Worm (Caenorhabditis elegans) whole organism, young adult: ENCODE data around the gene dmsr-8.

ENCODE experiments used
- F23B12.7 ChIP-seq: sonication (generic microtip); optimal IDR thresholded peaks from 2 replicates; lab custom pipeline; 2017; ENCODE audit warnings: missing genetic modification characterization, mild to moderate bottlenecking, missing compliant biosample characterization, antibody characterized with exemption, moderate library complexity; ENCODE audit not compliant: insufficient read depth
- F39B2.1 ChIP-seq: fragments of 200-800 bp; sonication (Bioruptor generic); IDR thresholded peaks from 2 replicates; pipeline ENCODE4 v1.3.6; 2022; ENCODE audit warnings: missing genetic modification reagents, missing genetic modification characterization, missing compliant biosample characterization
- K11D2.4 ChIP-seq: fragments of 200-800 bp; sonication (Bioruptor generic); IDR thresholded peaks from 2 replicates; pipeline ENCODE4 v1.3.6; 2022; ENCODE audit warnings: missing genetic modification reagents, missing genetic modification characterization, missing compliant biosample characterization
- Y53G8AR.9 ChIP-seq: fragments of 200-800 bp; sonication (Bioruptor generic); conservative IDR thresholded peaks from 2 replicates; pipeline ENCODE4 v1.3.6; 2022; ENCODE audit warnings: missing genetic modification reagents, missing genetic modification characterization, missing compliant biosample characterization
- ama-1 ChIP-seq, 3 experiments: fragments of 150-350 bp in 1 of 3; sonication (generic microtip) in 2 of 3; optimal IDR thresholded peaks; 2 replicates each; lab custom pipeline; 2014 to 2018; ENCODE audit warnings: missing biosample characterization in 2 of 3, missing genetic modification characterization in 2 of 3, missing genetic modification reagents in 2 of 3
- aptf-3 ChIP-seq: fragments of 200-800 bp; sonication (Bioruptor generic); IDR thresholded peaks from 2 replicates; pipeline ENCODE4 v1.3.6; 2022; ENCODE audit warnings: missing genetic modification characterization, missing compliant biosample characterization
- atf-7 ChIP-seq: sonication (generic microtip); optimal IDR thresholded peaks from 2 replicates; lab custom pipeline; 2017; ENCODE audit warnings: mild to moderate bottlenecking, missing genetic modification characterization, missing compliant biosample characterization
- attf-5 ChIP-seq: fragments of 200-800 bp; sonication (Bioruptor generic); optimal IDR thresholded peaks from 2 replicates; lab custom pipeline; 2018; ENCODE audit warnings: mild to moderate bottlenecking, missing genetic modification characterization, missing compliant biosample characterization
- cebp-1 ChIP-seq, 2 experiments: fragments of 200-800 bp in 1 of 2; sonication (Bioruptor generic) in 1 of 2; sonication (generic microtip) in 1 of 2; IDR thresholded peaks in 1 of 2; optimal IDR thresholded peaks in 1 of 2; 2 replicates each; pipeline versions ENCODE4 v1.3.6 to Lab custom; 2017 to 2022; ENCODE audit warnings: missing compliant biosample characterization in 2 of 2, missing genetic modification characterization in 2 of 2, mild to moderate bottlenecking in 1 of 2, missing genetic modification reagents in 1 of 2, moderate library complexity in 1 of 2
- ceh-27 ChIP-seq: fragments of 200-800 bp; sonication (Bioruptor generic); optimal IDR thresholded peaks from 2 replicates; lab custom pipeline; 2018; ENCODE audit warnings: mild to moderate bottlenecking, missing genetic modification characterization, moderate library complexity, missing compliant biosample characterization
- ceh-40 ChIP-seq: fragments of 200-800 bp; sonication (Bioruptor generic); IDR thresholded peaks from 2 replicates; pipeline ENCODE4 v1.3.6; 2022; ENCODE audit warnings: missing genetic modification characterization, missing compliant biosample characterization
- ceh-58 ChIP-seq: fragments of 200-800 bp; sonication (Bioruptor generic); IDR thresholded peaks from 2 replicates; pipeline ENCODE4 v1.3.6; 2022; ENCODE audit warnings: missing genetic modification characterization, missing compliant biosample characterization
- ceh-79 ChIP-seq: sonication (generic microtip); optimal IDR thresholded peaks from 2 replicates; lab custom pipeline; 2017; ENCODE audit warnings: mild to moderate bottlenecking, missing genetic modification characterization, missing compliant biosample characterization
- chd-7 ChIP-seq: sonication (generic microtip); optimal IDR thresholded peaks from 2 replicates; lab custom pipeline; 2016; ENCODE audit warnings: mild to moderate bottlenecking, missing genetic modification characterization, moderate library complexity, missing compliant biosample characterization
- dox-1 ChIP-seq: fragments of 200-800 bp; sonication (Bioruptor generic); IDR thresholded peaks from 2 replicates; pipeline ENCODE4 v1.3.6; 2022; ENCODE audit warnings: missing genetic modification reagents, missing genetic modification characterization, missing compliant biosample characterization
- egl-18 ChIP-seq: fragments of 200-800 bp; sonication (Bioruptor generic); IDR thresholded peaks from 2 replicates; pipeline ENCODE4 v1.3.6; 2022; ENCODE audit warnings: missing genetic modification reagents, missing genetic modification characterization, missing compliant biosample characterization
- ekl-4 ChIP-seq: fragments of 200-800 bp; sonication (Bioruptor generic); IDR thresholded peaks from 2 replicates; pipeline ENCODE4 v1.3.6; 2022; ENCODE audit warnings: missing genetic modification reagents, missing genetic modification characterization, missing compliant biosample characterization
- ets-4 ChIP-seq: fragments of 200-800 bp; sonication (Bioruptor generic); optimal IDR thresholded peaks from 2 replicates; lab custom pipeline; 2018; ENCODE audit warnings: mild to moderate bottlenecking, missing genetic modification characterization, missing compliant biosample characterization
- gei-17 ChIP-seq: fragments of 200-800 bp; sonication (Bioruptor generic); optimal IDR thresholded peaks from 2 replicates; lab custom pipeline; 2018; ENCODE audit warnings: mild to moderate bottlenecking, missing genetic modification characterization, missing compliant biosample characterization
- him-1 ChIP-seq: sonication (generic microtip); optimal IDR thresholded peaks from 2 replicates; lab custom pipeline; 2016; ENCODE audit warnings: missing genotype, missing genetic modification reagents, missing genetic modification characterization, missing compliant biosample characterization
- hmg-1.2 ChIP-seq: fragments of 200-800 bp; sonication (Bioruptor generic); IDR thresholded peaks from 2 replicates; pipeline ENCODE4 v1.3.6; 2022; ENCODE audit warnings: missing genetic modification reagents, missing genetic modification characterization, missing compliant biosample characterization
- lag-1 ChIP-seq: fragments of 200-800 bp; sonication (Bioruptor generic); IDR thresholded peaks from 2 replicates; pipeline ENCODE4 v1.3.6; 2022; ENCODE audit warnings: missing genetic modification reagents, missing genetic modification characterization, missing compliant biosample characterization
- let-607 ChIP-seq, 2 experiments: fragments of 200-800 bp in 1 of 2; sonication (Bioruptor generic) in 1 of 2; sonication (generic microtip) in 1 of 2; optimal IDR thresholded peaks; 2 replicates each; lab custom pipeline; 2016 to 2018; ENCODE audit warnings: mild to moderate bottlenecking in 2 of 2, missing compliant biosample characterization in 2 of 2, missing genetic modification characterization in 2 of 2, moderate library complexity in 2 of 2, missing genotype in 1 of 2
- lin-26 ChIP-seq: fragments of 200-800 bp; sonication (Bioruptor generic); IDR thresholded peaks from 2 replicates; pipeline ENCODE4 v1.3.6; 2022; ENCODE audit warnings: missing genetic modification reagents, missing genetic modification characterization, missing compliant biosample characterization
- lin-35 ChIP-seq, 3 experiments: fragments of 150-350 bp in 2 of 3; sonication (generic microtip) in 1 of 3; optimal IDR thresholded peaks; 2 replicates each; lab custom pipeline; 2014 to 2018; ENCODE audit warnings: missing biosample characterization in 3 of 3, missing genetic modification characterization in 3 of 3, missing genetic modification reagents in 3 of 3
- lin-54 ChIP-seq: fragments of 200-800 bp; sonication (Bioruptor generic); optimal IDR thresholded peaks from 2 replicates; lab custom pipeline; 2018; ENCODE audit warnings: mild to moderate bottlenecking, missing genetic modification characterization, missing compliant biosample characterization
- lsl-1 ChIP-seq: fragments of 200-800 bp; sonication (Bioruptor generic); optimal IDR thresholded peaks from 2 replicates; lab custom pipeline; 2018; ENCODE audit warnings: mild to moderate bottlenecking, missing genetic modification characterization, moderate library complexity, missing compliant biosample characterization
- lsy-27 ChIP-seq: sonication (generic microtip); optimal IDR thresholded peaks from 2 replicates; lab custom pipeline; 2017; ENCODE audit warnings: missing genetic modification characterization, mild to moderate bottlenecking, missing compliant biosample characterization, antibody characterized with exemption, missing genotype, borderline replicate concordance; ENCODE audit not compliant: insufficient read depth
- madf-8 ChIP-seq: fragments of 200-800 bp; sonication (Bioruptor generic); conservative IDR thresholded peaks from 2 replicates; pipeline ENCODE4 v1.3.6; 2022; ENCODE audit warnings: missing genetic modification reagents, missing genetic modification characterization, missing compliant biosample characterization
- nhr-80 ChIP-seq: sonication (generic microtip); optimal IDR thresholded peaks from 2 replicates; lab custom pipeline; 2016; ENCODE audit warnings: missing genetic modification characterization, missing compliant biosample characterization
- pbrm-1 ChIP-seq: fragments of 200-800 bp; sonication (Bioruptor generic); IDR thresholded peaks from 2 replicates; pipeline ENCODE4 v1.3.6; 2022; ENCODE audit warnings: missing genetic modification reagents, missing genetic modification characterization, missing compliant biosample characterization
- somi-1 ChIP-seq: fragments of 200-800 bp; sonication (Bioruptor generic); optimal IDR thresholded peaks from 2 replicates; lab custom pipeline; 2018; ENCODE audit warnings: mild to moderate bottlenecking, missing genetic modification characterization, missing compliant biosample characterization
- tbp1 ChIP-seq: fragments of 200-800 bp; sonication (Bioruptor generic); optimal IDR thresholded peaks from 2 replicates; lab custom pipeline; 2018; ENCODE audit warnings: mild to moderate bottlenecking, missing genetic modification characterization, missing compliant biosample characterization
- tlf-1 ChIP-seq: fragments of 200-800 bp; sonication (Bioruptor generic); optimal IDR thresholded peaks from 2 replicates; lab custom pipeline; 2018; ENCODE audit warnings: mild to moderate bottlenecking, missing genetic modification characterization, missing compliant biosample characterization
- xnd-1 ChIP-seq: sonication (generic microtip); optimal IDR thresholded peaks from 2 replicates; lab custom pipeline; 2016; ENCODE audit warnings: missing genotype, missing genetic modification reagents, missing genetic modification characterization, missing compliant biosample characterization
- zfh-2 ChIP-seq: fragments of 200-800 bp; sonication (Bioruptor generic); conservative IDR thresholded peaks from 2 replicates; pipeline ENCODE4 v1.3.6; 2022; ENCODE audit warnings: missing genetic modification reagents, missing genetic modification characterization, missing compliant biosample characterization
- ztf-18 ChIP-seq: sonication (generic microtip); optimal IDR thresholded peaks from 2 replicates; lab custom pipeline; 2016; ENCODE audit warnings: missing genotype, mild to moderate bottlenecking, missing genetic modification characterization, missing compliant biosample characterization
- ztf-22 ChIP-seq: fragments of 200-800 bp; sonication (Bioruptor generic); optimal IDR thresholded peaks from 2 replicates; lab custom pipeline; 2018; ENCODE audit warnings: mild to moderate bottlenecking, missing genetic modification characterization, moderate library complexity, missing compliant biosample characterization
- ztf-26 ChIP-seq: sonication (generic microtip); optimal IDR thresholded peaks from 2 replicates; lab custom pipeline; 2017; ENCODE audit warnings: missing genetic modification characterization, missing compliant biosample characterization
- ztf-28 ChIP-seq: fragments of 200-800 bp; sonication (Bioruptor generic); IDR thresholded peaks from 2 replicates; pipeline ENCODE4 v1.3.6; 2022; ENCODE audit warnings: missing genetic modification reagents, missing genetic modification characterization, missing compliant biosample characterization

dmsr-8 gene

ce11 chrV:10468709-10469108 is 45.5 kb downstream of the dmsr-8 start:
- TF ChIP-seq ama-1 (optimal IDR thresholded peaks at IDR 0.05; lab: Kevin White, UChicago), result peak; percentile 44
- TF ChIP-seq ama-1 (GFP tag; optimal IDR thresholded peaks at IDR 0.05; lab: Kevin White, UChicago), result no peak
- no peak for TF ChIP-seq K11D2.4 (GFP tag; lab: Robert Waterston, UW)
- TF ChIP-seq, all 124 proteins: peak for 1

DNA sequence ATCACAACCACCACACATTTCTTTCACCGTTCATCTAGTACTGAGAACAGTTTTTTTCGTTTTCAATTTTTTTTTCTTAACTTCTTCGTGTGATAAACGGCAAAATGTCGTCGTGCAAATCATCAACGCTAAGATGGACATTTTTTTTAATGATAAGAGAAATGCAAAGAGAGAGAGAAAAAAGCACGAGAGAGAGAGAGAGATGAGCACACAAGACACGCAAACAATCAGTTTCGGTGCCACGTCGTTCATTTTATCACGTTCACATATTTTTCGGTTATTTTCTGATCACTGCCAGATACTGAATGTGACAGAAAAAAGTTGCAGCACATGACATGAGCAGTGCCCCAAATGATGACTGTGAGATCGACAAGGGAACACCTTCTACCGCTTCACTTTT is 46.0 kb downstream of the dmsr-8 start, which contains the start of gene egl-9:
Gene egl-9 (plus strand): TSS at position 328 of the 400 bp plus-strand sequence.
- TF ChIP-seq hmg-1.2 (GFP tag; lab: Robert Waterston, UW) (0 out of 2 replicates have a peak, but pooled peaks have one; percentile 12), lin-26 (0 out of 2 replicates have a peak, but pooled peaks have one; percentile 38), F39B2.1 (GFP tag; lab: Robert Waterston, UW) (no peak), ceh-27 (GFP tag; lab: Kevin White, UChicago) (no peak), ztf-22 (no peak), gei-17 (no peak), let-607 (tag; optimal IDR thresholded peaks at IDR 0.05; lab: Kevin White, UChicago) (peak; percentile 15 to 57), madf-8 (GFP tag; lab: Robert Waterston, UW) (no peak), lin-35 (GFP tag; optimal IDR thresholded peaks at IDR 0.05; lab: Kevin White, UChicago) (no peak), ets-4 (GFP tag; lab: Kevin White, UChicago) (peak; percentile 9), ztf-26 (tag; lab: Kevin White, UChicago) (peak; percentile 26), atf-7 (peak; percentile 39), K11D2.4 (GFP tag; lab: Robert Waterston, UW) (peak; percentile 12; the same call in 1 of the 2 replicates), aptf-3 (GFP tag; lab: Robert Waterston, UW) (no peak), lin-54 (GFP tag; lab: Kevin White, UChicago) (peak; percentile 13), nhr-80 (peak; percentile 86), zfh-2 (GFP tag; lab: Robert Waterston, UW) (no peak), cebp-1 (GFP tag; IDR thresholded peaks at IDR 0.05; lab: Robert Waterston, UW) (no peak), cebp-1 (tag; optimal IDR thresholded peaks at IDR 0.05; lab: Kevin White, UChicago) (peak; percentile 27), ama-1 (optimal IDR thresholded peaks at IDR 0.05; lab: Kevin White, UChicago) (peak; percentile 87), ama-1 (GFP tag; optimal IDR thresholded peaks at IDR 0.05; lab: Kevin White, UChicago) (no peak), ekl-4 (no peak), tbp1 (peak; percentile 32), attf-5 (GFP tag; lab: Kevin White, UChicago) (peak; percentile 37), ceh-79 (tag; lab: Kevin White, UChicago) (no peak), somi-1 (GFP tag; lab: Kevin White, UChicago) (peak; percentile 22), egl-18 (GFP tag; lab: Robert Waterston, UW) (no peak), dox-1 (GFP tag; lab: Robert Waterston, UW) (peak; percentile 70), lsy-27 (tag; lab: Kevin White, UChicago) (no peak), xnd-1 (no peak), ceh-58 (GFP tag; lab: Robert Waterston, UW) (no peak), Y53G8AR.9 (GFP tag; lab: Robert Waterston, UW) (no peak), chd-7 (tag; lab: Kevin White, UChicago) (peak; percentile 60), lsl-1 (GFP tag; lab: Kevin White, UChicago) (no peak), F23B12.7 (tag; lab: Kevin White, UChicago) (no peak)
- TF ChIP-seq, all 124 proteins: peak for 16

ce11 chrV:10467659-10468058 is 46.5 kb downstream of the dmsr-8 start:
- TF ChIP-seq tlf-1 (GFP tag; lab: Kevin White, UChicago) (no peak), ztf-28 (no peak), ceh-40 (no peak), ztf-18 (tag; lab: Kevin White, UChicago) (no peak), him-1 (tag; lab: Kevin White, UChicago) (no peak), pbrm-1 (GFP tag; lab: Robert Waterston, UW) (no peak), lag-1 (GFP tag; lab: Robert Waterston, UW) (no peak)
